Worm (Caenorhabditis elegans): Measurements from ENCODE around the gene R151.10.

DNA sequence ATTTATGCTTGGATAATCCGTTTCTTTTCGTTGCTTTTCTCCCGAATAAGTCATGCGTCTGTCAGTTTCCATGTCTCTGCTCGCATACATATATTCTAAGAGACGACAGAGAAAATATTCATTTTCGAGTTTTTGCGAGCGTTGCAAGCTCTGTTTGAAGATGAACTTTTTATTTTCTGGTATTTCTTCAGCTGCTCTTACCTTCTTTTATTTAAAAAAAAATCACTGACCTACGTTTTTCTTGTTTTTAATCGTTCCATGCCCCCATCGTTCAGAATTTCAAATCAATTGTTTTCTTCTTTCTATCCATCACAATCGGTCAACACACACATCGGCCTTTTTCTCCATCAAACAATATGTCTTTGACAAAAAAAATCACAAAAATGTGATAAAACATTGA lies 20.3 kb downstream of the R151.10 start:
- TF ChIP-seq nhr-237 (tag; optimal IDR thresholded peaks at IDR 0.05): no peak
- no peak for TF ChIP-seq ama-1 (optimal IDR thresholded peaks at IDR 0.05)
- TF ChIP-seq pha-4 (tag; optimal IDR thresholded peaks at IDR 0.05): no peak
- TF ChIP-seq unc-62 (GFP tag; optimal IDR thresholded peaks at IDR 0.05): no peak
- TF ChIP-seq fkh-10 (GFP tag; optimal IDR thresholded peaks at IDR 0.05): no peak
- no peak for TF ChIP-seq ztf-11 (tag; optimal IDR thresholded peaks at IDR 0.05)
